Worm (Caenorhabditis elegans) whole organism, early embryonic: ENCODE data around the gene pph-4.2.

Experiments
- ama-1 ChIP-seq: fragments of 150-350 bp; optimal IDR thresholded peaks from 2 replicates; lab custom pipeline; 2014
- ceh-36 ChIP-seq: sonication (generic microtip); optimal IDR thresholded peaks from 2 replicates; lab custom pipeline; 2016; ENCODE audit warnings: missing genetic modification characterization, inconsistent platforms, missing compliant biosample characterization
- ets-7 ChIP-seq: sonication (generic microtip); optimal IDR thresholded peaks from 2 replicates; lab custom pipeline; 2016; ENCODE audit warnings: missing genotype, missing genetic modification characterization, missing compliant biosample characterization
- flt-1 ChIP-seq: fragments of 200-800 bp; sonication (Bioruptor generic); IDR thresholded peaks from 2 replicates; pipeline ENCODE4 v1.3.6; 2022; ENCODE audit warnings: missing genetic modification characterization, missing compliant biosample characterization
- hmbx-1 ChIP-seq: sonication (generic microtip); optimal IDR thresholded peaks from 2 replicates; lab custom pipeline; 2016; ENCODE audit warnings: mild to moderate bottlenecking, missing genetic modification characterization, missing compliant biosample characterization
- hmg-4 ChIP-seq: fragments of 200-800 bp; sonication (Bioruptor generic); optimal IDR thresholded peaks from 2 replicates; lab custom pipeline; 2018; ENCODE audit warnings: mild to moderate bottlenecking, missing genetic modification characterization, missing compliant biosample characterization
- hnd-1 ChIP-seq: sonication (generic microtip); optimal IDR thresholded peaks from 2 replicates; lab custom pipeline; 2016; ENCODE audit warnings: missing genetic modification characterization, missing compliant biosample characterization
- tbx-11 ChIP-seq: fragments of 200-800 bp; sonication (Bioruptor generic); IDR thresholded peaks from 2 replicates; pipeline ENCODE4 v1.3.6; 2022; ENCODE audit warnings: missing genetic modification characterization, missing compliant biosample characterization
- tbx-37 ChIP-seq: fragments of 200-800 bp; sonication (Bioruptor generic); conservative IDR thresholded peaks from 2 replicates; pipeline ENCODE4 v1.3.6; 2022; ENCODE audit warnings: missing genetic modification reagents, missing genetic modification characterization, missing compliant biosample characterization

DNA sequence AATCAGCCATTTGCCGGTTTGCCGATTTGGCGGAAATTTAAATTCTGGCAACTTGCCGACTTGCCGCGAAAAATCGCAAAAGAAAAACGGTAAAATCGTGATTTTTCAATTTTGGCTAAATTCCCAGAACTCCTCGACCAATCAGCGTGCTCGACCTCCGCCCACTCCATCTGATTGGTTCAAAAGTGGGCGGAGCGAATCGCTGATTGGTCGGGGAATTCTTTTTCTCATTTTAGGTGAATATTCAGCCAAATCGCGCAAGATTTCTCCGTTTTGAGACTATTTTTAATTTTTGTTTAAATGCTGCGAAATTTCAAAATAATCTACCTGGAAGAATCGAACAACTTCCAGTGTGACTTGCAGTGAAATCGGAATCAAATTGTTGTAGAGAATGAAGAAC lies 37.5 kb upstream of the pph-4.2 start:
- TF ChIP-seq tbx-37 (GFP tag; lab: Robert Waterston, UW) (no peak), ceh-36 (tag; lab: Kevin White, UChicago) (no peak), hmbx-1 (tag; lab: Kevin White, UChicago) (no peak), flt-1 (GFP tag; lab: Robert Waterston, UW) (no peak), ets-7 (no peak), ama-1 (no peak), tbx-11 (GFP tag; lab: Robert Waterston, UW) (no peak), hnd-1 (tag; lab: Kevin White, UChicago) (no peak), hmg-4 (GFP tag; lab: Kevin White, UChicago) (no peak)
